Fruit fly (Drosophila melanogaster): ENCODE measurements around the gene Dyrk3.

- TF ChIP-seq CG12605 (GFP tag; IDR thresholded peaks at IDR 0.05) (no peak), EcR (GFP tag; optimal IDR thresholded peaks at IDR 0.05) (no peak), rn (GFP tag; IDR thresholded peaks at IDR 0.05) (no peak), CG4496 (GFP tag; IDR thresholded peaks at IDR 0.05) (no peak)
Measured at dm6 chr4:1198599-1198998, 31.9 kb downstream of the Dyrk3 start, which contains the start of gene Mitf.
